Fruit fly (Drosophila melanogaster) whole organism, embryonic: Measurements from ENCODE around the gene brn.

Experiments used
- Bdp1 ChIP-seq: fragments of 200-800 bp; sonication (Bioruptor generic); optimal IDR thresholded peaks from 3 replicates; lab custom pipeline; 2016; ENCODE audit warnings: missing biosample characterization, missing genetic modification characterization
- CG10462 ChIP-seq: fragments of 200-800 bp; sonication (Bioruptor generic); optimal IDR thresholded peaks from 2 replicates; lab custom pipeline; 2016; ENCODE audit warnings: missing biosample characterization, missing genetic modification characterization
- CG11723 ChIP-seq: fragments of 200-800 bp; sonication (Bioruptor generic); optimal IDR thresholded peaks from 2 replicates; lab custom pipeline; 2017; ENCODE audit warnings: missing biosample characterization, mild to moderate bottlenecking, missing genetic modification characterization
- CG1529 ChIP-seq: fragments of 200-800 bp; sonication (Bioruptor generic); optimal IDR thresholded peaks from 3 replicates; lab custom pipeline; 2018; ENCODE audit warnings: missing biosample characterization, missing genetic modification characterization
- CG15479 ChIP-seq: fragments of 200-800 bp; sonication (Bioruptor generic); optimal IDR thresholded peaks from 3 replicates; lab custom pipeline; 2019; ENCODE audit warnings: missing biosample characterization, mild to moderate bottlenecking, missing genetic modification characterization, moderate library complexity
- CG16813 ChIP-seq: fragments of 200-800 bp; sonication (Bioruptor generic); IDR thresholded peaks from 3 replicates; pipeline ENCODE4 v1.3.6; 2022; ENCODE audit warnings: missing biosample characterization, missing genetic modification characterization; ENCODE audit not compliant: partially characterized antibody
- CG17385 ChIP-seq: fragments of 200-800 bp; sonication (Bioruptor generic); optimal IDR thresholded peaks from 3 replicates; lab custom pipeline; 2018; ENCODE audit warnings: missing biosample characterization, mild to moderate bottlenecking, missing genetic modification characterization
- CG17829 ChIP-seq: fragments of 200-800 bp; optimal IDR thresholded peaks from 2 replicates; lab custom pipeline; 2019; ENCODE audit warnings: missing biosample characterization, mild to moderate bottlenecking, missing genetic modification characterization, moderate library complexity
- CG2202 ChIP-seq: fragments of 200-800 bp; sonication (Bioruptor generic); optimal IDR thresholded peaks from 2 replicates; lab custom pipeline; 2018; ENCODE audit warnings: missing biosample characterization, mild to moderate bottlenecking, missing genetic modification characterization
- CG2712 ChIP-seq: fragments of 200-800 bp; optimal IDR thresholded peaks from 3 replicates; lab custom pipeline; 2019; ENCODE audit warnings: missing biosample characterization, mild to moderate bottlenecking, missing genetic modification characterization, moderate library complexity
- CG2889 ChIP-seq: fragments of 200-800 bp; sonication (Bioruptor generic); IDR thresholded peaks from 3 replicates; pipeline ENCODE4 v1.3.6; 2022; ENCODE audit warnings: missing biosample characterization, missing genetic modification characterization
- CG3065 ChIP-seq: fragments of 200-800 bp; sonication (Bioruptor generic); optimal IDR thresholded peaks from 2 replicates; lab custom pipeline; 2016; ENCODE audit warnings: missing biosample characterization, missing genetic modification characterization
- CG5245 ChIP-seq: fragments of 200-800 bp; sonication (Bioruptor generic); optimal IDR thresholded peaks from 3 replicates; lab custom pipeline; 2016; ENCODE audit warnings: missing biosample characterization, missing genetic modification characterization
- CG6175 ChIP-seq: fragments of 200-800 bp; sonication (Bioruptor generic); IDR thresholded peaks from 3 replicates; pipeline ENCODE4 v1.3.6; 2022; ENCODE audit warnings: missing biosample characterization, missing genetic modification characterization
- CG6654 ChIP-seq: fragments of 200-800 bp; sonication (Bioruptor generic); optimal IDR thresholded peaks from 2 replicates; lab custom pipeline; 2017; ENCODE audit warnings: missing biosample characterization, mild to moderate bottlenecking, missing genetic modification characterization
- CG6813 ChIP-seq: fragments of 200-800 bp; sonication (Bioruptor generic); optimal IDR thresholded peaks from 2 replicates; lab custom pipeline; 2017; ENCODE audit warnings: missing biosample characterization, missing genetic modification characterization, mild to moderate bottlenecking, moderate library complexity, missing genetic modification reagents
- CG7745 ChIP-seq: fragments of 200-800 bp; sonication (Bioruptor generic); optimal IDR thresholded peaks from 2 replicates; lab custom pipeline; 2018; ENCODE audit warnings: missing biosample characterization, mild to moderate bottlenecking, missing genetic modification characterization, moderate library complexity
- CG8765 ChIP-seq: fragments of 200-800 bp; sonication (Bioruptor generic); IDR thresholded peaks from 2 replicates; pipeline ENCODE4 v1.3.6; 2022; ENCODE audit warnings: missing biosample characterization, missing genetic modification characterization
- CG8944 ChIP-seq: fragments of 200-800 bp; sonication (Bioruptor generic); optimal IDR thresholded peaks from 3 replicates; lab custom pipeline; 2016; ENCODE audit warnings: missing biosample characterization, missing genetic modification characterization
- Chrac-16 ChIP-seq: fragments of 200-800 bp; sonication (Bioruptor generic); optimal IDR thresholded peaks from 3 replicates; lab custom pipeline; 2016; ENCODE audit warnings: missing biosample characterization, missing genetic modification characterization
- Dll ChIP-seq: fragments of 200-800 bp; sonication (Bioruptor generic); IDR thresholded peaks from 4 replicates; pipeline ENCODE4 v1.3.6; 2022; ENCODE audit warnings: missing biosample characterization, missing genetic modification characterization; ENCODE audit not compliant: partially characterized antibody
- HHEX ChIP-seq: fragments of 200-800 bp; sonication (Bioruptor generic); optimal IDR thresholded peaks from 3 replicates; lab custom pipeline; 2017; ENCODE audit warnings: missing biosample characterization, mild to moderate bottlenecking, missing genetic modification characterization, missing genetic modification reagents
- HmgD ChIP-seq: fragments of 200-800 bp; sonication (Bioruptor generic); optimal IDR thresholded peaks from 3 replicates; lab custom pipeline; 2016; ENCODE audit warnings: missing biosample characterization, missing genetic modification characterization
- Sry-β ChIP-seq: fragments of 200-800 bp; sonication (Bioruptor generic); optimal IDR thresholded peaks from 2 replicates; lab custom pipeline; 2018; ENCODE audit warnings: missing biosample characterization, mild to moderate bottlenecking, missing genetic modification characterization, moderate library complexity
- Taf1 ChIP-seq: fragments of 200-800 bp; sonication (Bioruptor generic); IDR thresholded peaks from 2 replicates; pipeline ENCODE4 v1.3.6; 2022; ENCODE audit warnings: missing biosample characterization, missing genetic modification characterization
- Usf ChIP-seq: fragments of 200-800 bp; sonication (Bioruptor generic); optimal IDR thresholded peaks from 2 replicates; lab custom pipeline; 2017; ENCODE audit warnings: missing genotype, missing biosample characterization, missing genetic modification characterization
- Vsx1 ChIP-seq: fragments of 200-800 bp; sonication (Bioruptor generic); optimal IDR thresholded peaks from 2 replicates; lab custom pipeline; 2017; ENCODE audit warnings: missing biosample characterization, mild to moderate bottlenecking, missing genetic modification characterization, missing genetic modification reagents
- abd-A ChIP-seq: fragments of 200-800 bp; sonication (Bioruptor generic); optimal IDR thresholded peaks from 3 replicates; lab custom pipeline; 2019; ENCODE audit warnings: missing biosample characterization, mild to moderate bottlenecking, missing genetic modification characterization, moderate library complexity
- ato ChIP-seq: fragments of 200-800 bp; sonication (Bioruptor generic); IDR thresholded peaks from 2 replicates; pipeline ENCODE4 v1.3.6; 2022; ENCODE audit warnings: missing biosample characterization, missing genetic modification characterization; ENCODE audit not compliant: partially characterized antibody
- bcd ChIP-seq: fragments of 200-800 bp; sonication (Bioruptor generic); optimal IDR thresholded peaks from 2 replicates; lab custom pipeline; 2017; ENCODE audit warnings: missing biosample characterization, mild to moderate bottlenecking, missing genetic modification characterization
- bowl ChIP-seq: fragments of 200-800 bp; sonication (Bioruptor generic); IDR thresholded peaks from 2 replicates; pipeline ENCODE4 v1.3.6; 2022; ENCODE audit warnings: missing biosample characterization, missing genetic modification characterization
- cad ChIP-seq: fragments of >200 bp; optimal IDR thresholded peaks from 2 replicates; lab custom pipeline; 2017; ENCODE audit warnings: missing biosample characterization, missing genetic modification characterization
- chn ChIP-seq: fragments of 200-800 bp; sonication (Bioruptor generic); optimal IDR thresholded peaks from 2 replicates; lab custom pipeline; 2016; ENCODE audit warnings: missing biosample characterization, missing genetic modification characterization
- cwo ChIP-seq: fragments of 200-800 bp; sonication (Bioruptor generic); optimal IDR thresholded peaks from 3 replicates; lab custom pipeline; 2017; ENCODE audit warnings: missing biosample characterization, missing genetic modification characterization, mild to moderate bottlenecking, moderate library complexity, missing genetic modification reagents
- dpn ChIP-seq, 2 experiments: fragments of 200-800 bp; sonication (Bioruptor generic); optimal IDR thresholded peaks; 3 replicates each; lab custom pipeline; 2016; ENCODE audit warnings: missing biosample characterization in 2 of 2, missing genetic modification characterization in 2 of 2
- en ChIP-seq: fragments of 200-800 bp; sonication (Bioruptor generic); optimal IDR thresholded peaks from 2 replicates; lab custom pipeline; 2016; ENCODE audit warnings: missing biosample characterization, missing genetic modification characterization
- esg ChIP-seq: fragments of 200-800 bp; sonication (Bioruptor generic); conservative IDR thresholded peaks from 2 replicates; pipeline ENCODE4 v1.3.6; 2022; ENCODE audit warnings: missing biosample characterization, missing genetic modification characterization
- eve ChIP-seq, 2 experiments: fragments of >200 bp; optimal IDR thresholded peaks; 2 replicates each; lab custom pipeline; 2017; ENCODE audit warnings: missing biosample characterization in 2 of 2, missing genetic modification characterization in 2 of 2
- fu2 ChIP-seq: fragments of 200-800 bp; sonication (Bioruptor generic); optimal IDR thresholded peaks from 2 replicates; lab custom pipeline; 2016; ENCODE audit warnings: missing biosample characterization, missing genetic modification characterization
- gce ChIP-seq: fragments of 200-800 bp; sonication (Bioruptor generic); IDR thresholded peaks from 3 replicates; pipeline ENCODE4 v1.3.6; 2022; ENCODE audit warnings: missing biosample characterization, missing genetic modification characterization
- gcm2 ChIP-seq: fragments of 200-800 bp; sonication (Bioruptor generic); optimal IDR thresholded peaks from 2 replicates; lab custom pipeline; 2016; ENCODE audit warnings: missing biosample characterization, missing genetic modification characterization
- gro ChIP-seq: fragments of 200-800 bp; sonication (Bioruptor generic); optimal IDR thresholded peaks from 2 replicates; lab custom pipeline; 2016; ENCODE audit warnings: missing biosample characterization, missing genetic modification characterization
- p53 ChIP-seq: fragments of 200-800 bp; sonication (Bioruptor generic); optimal IDR thresholded peaks from 2 replicates; lab custom pipeline; 2016; ENCODE audit warnings: missing biosample characterization, missing genetic modification characterization
- pfk ChIP-seq: fragments of 200-800 bp; sonication (Bioruptor generic); optimal IDR thresholded peaks from 2 replicates; lab custom pipeline; 2018; ENCODE audit warnings: missing biosample characterization, mild to moderate bottlenecking, missing genetic modification characterization, moderate library complexity
- ro ChIP-seq: fragments of 200-800 bp; sonication (Bioruptor generic); IDR thresholded peaks from 2 replicates; pipeline ENCODE4 v1.3.6; 2022; ENCODE audit warnings: missing biosample characterization, missing genetic modification characterization
- sna ChIP-seq: fragments of 200-800 bp; sonication (Bioruptor generic); IDR thresholded peaks from 2 replicates; pipeline ENCODE4 v1.3.6; 2022; ENCODE audit warnings: missing biosample characterization, missing genetic modification characterization; ENCODE audit not compliant: partially characterized antibody
- so ChIP-seq: fragments of 200-800 bp; sonication (Bioruptor generic); IDR thresholded peaks from 3 replicates; pipeline ENCODE4 v1.3.6; 2022; ENCODE audit warnings: missing biosample characterization, missing genetic modification characterization
- sug ChIP-seq: fragments of 200-800 bp; optimal IDR thresholded peaks from 2 replicates; lab custom pipeline; 2019; ENCODE audit warnings: missing biosample characterization, mild to moderate bottlenecking, missing genetic modification characterization, moderate library complexity
- tio ChIP-seq: fragments of 200-800 bp; sonication (Bioruptor generic); optimal IDR thresholded peaks from 2 replicates; lab custom pipeline; 2017; ENCODE audit warnings: missing biosample characterization, missing genetic modification characterization, inconsistent platforms
- twi ChIP-seq: fragments of 200-800 bp; optimal IDR thresholded peaks from 2 replicates; lab custom pipeline; 2019; ENCODE audit warnings: missing biosample characterization, mild to moderate bottlenecking, missing genetic modification characterization, moderate library complexity
- vvl ChIP-seq: fragments of 200-800 bp; sonication (Bioruptor generic); IDR thresholded peaks from 2 replicates; pipeline ENCODE4 v1.3.6; 2022; ENCODE audit warnings: missing biosample characterization, missing genetic modification characterization
- zen2 ChIP-seq: fragments of 200-800 bp; sonication (Bioruptor generic); IDR thresholded peaks from 3 replicates; pipeline ENCODE4 v1.3.6; 2022; ENCODE audit warnings: missing biosample characterization, missing genetic modification characterization; ENCODE audit not compliant: partially characterized antibody

brn gene

dm6 chrX:4106756-4107155, 2.6 kb downstream of the brn start (continued):
- TF ChIP-seq CG6654 (GFP tag; lab: Kevin White, UChicago) (no peak), CG5245 (GFP tag; lab: Kevin White, UChicago) (no peak), ato (GFP tag; lab: Robert Waterston, UW) (no peak), CG6813 (GFP tag; lab: Kevin White, UChicago) (peak; percentile 55), cwo (no peak), dpn (GFP tag; optimal IDR thresholded peaks at IDR 0.05; lab: Kevin White, UChicago) (peak; percentile 3 to 5), Vsx1 (GFP tag; lab: Kevin White, UChicago) (no peak), vvl (GFP tag; lab: Robert Waterston, UW) (no peak), CG3065 (GFP tag; lab: Kevin White, UChicago) (no peak), CG11723 (no peak), HHEX (GFP tag; lab: Kevin White, UChicago) (no peak), fu2 (GFP tag; lab: Kevin White, UChicago) (no peak), CG7745 (tag; lab: Kevin White, UChicago) (no peak), ro (GFP tag; lab: Robert Waterston, UW) (no peak), en (GFP tag; lab: Kevin White, UChicago) (no peak), Sry-β (GFP tag; lab: Kevin White, UChicago) (no peak), eve (GFP tag; optimal IDR thresholded peaks at IDR 0.05; lab: Kevin White, UChicago) (no peak), zen2 (no peak), Bdp1 (no peak), CG16813 (GFP tag; lab: Robert Waterston, UW) (no peak), CG2202 (tag; lab: Kevin White, UChicago) (no peak), CG1529 (GFP tag; lab: Kevin White, UChicago) (peak; percentile 1), twi (tag; lab: Kevin White, UChicago) (no peak), gro (GFP tag; lab: Kevin White, UChicago) (no peak), bcd (peak; percentile 21), p53 (GFP tag; lab: Kevin White, UChicago) (no peak), CG8944 (GFP tag; lab: Kevin White, UChicago) (peak; percentile 4), chn (GFP tag; lab: Kevin White, UChicago) (peak; percentile 27), esg (GFP tag; lab: Robert Waterston, UW) (0 out of 2 replicates have a peak, but pooled peaks have one; percentile 6), Dll (GFP tag; lab: Robert Waterston, UW) (no peak), CG6175 (no peak), CG17829 (peak; percentile 48), sug (tag; lab: Kevin White, UChicago) (no peak), abd-A (tag; lab: Kevin White, UChicago) (no peak), cad (GFP tag; lab: Kevin White, UChicago) (no peak), CG10462 (GFP tag; lab: Kevin White, UChicago) (no peak), CG17385 (no peak), Taf1 (GFP tag; lab: Robert Waterston, UW) (no peak), CG8765 (no peak), CG2712 (tag; lab: Kevin White, UChicago) (peak; percentile 63), bowl (GFP tag; lab: Robert Waterston, UW) (no peak), Chrac-16 (GFP tag; lab: Kevin White, UChicago) (peak; percentile 33), pfk (GFP tag; lab: Kevin White, UChicago) (no peak), tio (GFP tag; lab: Kevin White, UChicago) (no peak), CG2889 (no peak), Usf (GFP tag; lab: Kevin White, UChicago) (no peak), sna (GFP tag; lab: Robert Waterston, UW) (no peak), so (GFP tag; lab: Robert Waterston, UW) (no peak), CG15479 (no peak), HmgD (GFP tag; lab: Kevin White, UChicago) (no peak), gce (GFP tag; lab: Robert Waterston, UW) (no peak), gcm2 (GFP tag; lab: Kevin White, UChicago) (no peak)
